Fruit fly (Drosophila melanogaster) whole organism, embryonic: ENCODE data around the gene CG4278.

Experiments
- BtbVII ChIP-seq: fragments of 200-800 bp; sonication (Bioruptor generic); optimal IDR thresholded peaks from 3 replicates; lab custom pipeline; 2017; ENCODE audit warnings: missing biosample characterization, mild to moderate bottlenecking, missing genetic modification characterization
- CG12071 ChIP-seq: fragments of 200-800 bp; sonication (Bioruptor generic); optimal IDR thresholded peaks from 3 replicates; lab custom pipeline; 2018; ENCODE audit warnings: missing biosample characterization, mild to moderate bottlenecking, missing genetic modification characterization
- CG15011 ChIP-seq: fragments of 200-800 bp; sonication (Bioruptor generic); optimal IDR thresholded peaks from 3 replicates; lab custom pipeline; 2018; ENCODE audit warnings: missing biosample characterization, mild to moderate bottlenecking, missing genetic modification characterization
- CG1603 ChIP-seq: fragments of 200-800 bp; sonication (Bioruptor generic); optimal IDR thresholded peaks from 2 replicates; lab custom pipeline; 2019; ENCODE audit warnings: missing biosample characterization, mild to moderate bottlenecking, missing genetic modification characterization, moderate library complexity
- CG17568 ChIP-seq: fragments of 200-800 bp; sonication (Bioruptor generic); optimal IDR thresholded peaks from 2 replicates; lab custom pipeline; 2018; ENCODE audit warnings: missing biosample characterization, mild to moderate bottlenecking, missing genetic modification characterization, moderate library complexity
- CG1832 ChIP-seq: fragments of 200-800 bp; sonication (Bioruptor generic); optimal IDR thresholded peaks from 2 replicates; lab custom pipeline; 2017; ENCODE audit warnings: missing biosample characterization, mild to moderate bottlenecking, missing genetic modification characterization, inconsistent platforms
- CG18476 ChIP-seq: fragments of 200-800 bp; sonication (Bioruptor generic); optimal IDR thresholded peaks from 2 replicates; lab custom pipeline; 2016; ENCODE audit warnings: missing biosample characterization, mild to moderate bottlenecking, missing genetic modification characterization
- CG3163 ChIP-seq: fragments of 200-800 bp; sonication (Bioruptor generic); optimal IDR thresholded peaks from 3 replicates; lab custom pipeline; 2016; ENCODE audit warnings: missing biosample characterization, missing genetic modification characterization
- CG3726 ChIP-seq: fragments of 200-800 bp; sonication (Bioruptor generic); IDR thresholded peaks from 3 replicates; pipeline ENCODE4, ENCODE4 v1.3.6; 2022; ENCODE audit warnings: missing biosample characterization, missing genetic modification characterization
- CG7963 ChIP-seq: fragments of 200-800 bp; sonication (Bioruptor generic); IDR thresholded peaks from 3 replicates; pipeline ENCODE4 v1.3.6; 2022; ENCODE audit warnings: missing biosample characterization, missing genetic modification characterization; ENCODE audit not compliant: partially characterized antibody
- CG8924 ChIP-seq: fragments of 200-800 bp; optimal IDR thresholded peaks from 3 replicates; lab custom pipeline; 2019; ENCODE audit warnings: missing biosample characterization, mild to moderate bottlenecking, missing genetic modification characterization, moderate library complexity
- CG9876 ChIP-seq: fragments of 200-800 bp; sonication (Bioruptor generic); optimal IDR thresholded peaks from 2 replicates; lab custom pipeline; 2016; ENCODE audit warnings: missing biosample characterization, missing genetic modification characterization
- CrebB ChIP-seq: fragments of 200-800 bp; sonication (Bioruptor generic); optimal IDR thresholded peaks from 3 replicates; lab custom pipeline; 2018; ENCODE audit warnings: missing biosample characterization, mild to moderate bottlenecking, missing genetic modification characterization
- Ets65A ChIP-seq: fragments of 200-800 bp; sonication (Bioruptor generic); peaks from one replicate; lab custom pipeline; 2016; ENCODE audit warnings: missing biosample characterization, missing genetic modification characterization
- Fer3 ChIP-seq: fragments of 200-800 bp; sonication (Bioruptor generic); optimal IDR thresholded peaks from 2 replicates; lab custom pipeline; 2018; ENCODE audit warnings: missing biosample characterization, mild to moderate bottlenecking, missing genetic modification characterization, moderate library complexity
- Hr51 ChIP-seq, 2 experiments: fragments of 200-800 bp; sonication (Bioruptor generic); optimal IDR thresholded peaks; 2 replicates in 1 of 2; 3 replicates in 1 of 2; lab custom pipeline; 2016 to 2018; ENCODE audit warnings: missing biosample characterization in 2 of 2, missing genetic modification characterization in 2 of 2, mild to moderate bottlenecking in 1 of 2, moderate library complexity in 1 of 2
- Lim3 ChIP-seq: fragments of 200-800 bp; sonication (Bioruptor generic); IDR thresholded peaks from 2 replicates; pipeline ENCODE4 v1.3.6; 2022; ENCODE audit warnings: missing biosample characterization, missing genetic modification characterization
- Lpt ChIP-seq: fragments of >200 bp; optimal IDR thresholded peaks from 2 replicates; lab custom pipeline; 2018; ENCODE audit warnings: missing biosample characterization, missing genetic modification characterization
- Stat92E ChIP-seq, 3 experiments: fragments of >200 bp in 2 of 3; fragments of 200-800 bp in 1 of 3; sonication (Bioruptor generic) in 1 of 3; optimal IDR thresholded peaks; 2 replicates each; lab custom pipeline; 2017 to 2019; ENCODE audit warnings: missing biosample characterization in 3 of 3, missing genetic modification characterization in 3 of 3, mild to moderate bottlenecking in 1 of 3, moderate library complexity in 1 of 3
- Xbp1 ChIP-seq: fragments of 200-800 bp; sonication (Bioruptor generic); optimal IDR thresholded peaks from 3 replicates; lab custom pipeline; 2016; ENCODE audit warnings: missing biosample characterization, mild to moderate bottlenecking, missing genetic modification characterization
- aop ChIP-seq: fragments of 200-800 bp; sonication (Bioruptor generic); IDR thresholded peaks from 2 replicates; pipeline ENCODE4 v1.3.6; 2022; ENCODE audit warnings: missing biosample characterization, missing genetic modification characterization
- az2 ChIP-seq: fragments of 200-800 bp; sonication (Bioruptor generic); optimal IDR thresholded peaks from 3 replicates; lab custom pipeline; 2016; ENCODE audit warnings: missing biosample characterization, missing genetic modification characterization
- caup ChIP-seq: fragments of 200-800 bp; sonication (Bioruptor generic); optimal IDR thresholded peaks from 3 replicates; lab custom pipeline; 2017; ENCODE audit warnings: missing biosample characterization, mild to moderate bottlenecking, missing genetic modification characterization, moderate library complexity; ENCODE audit not compliant: severe bottlenecking
- dati ChIP-seq: fragments of 200-800 bp; sonication (Bioruptor generic); IDR thresholded peaks from 2 replicates; pipeline ENCODE4 v1.3.6; 2022; ENCODE audit warnings: missing biosample characterization, missing genetic modification characterization
- esg ChIP-seq: fragments of 200-800 bp; sonication (Bioruptor generic); conservative IDR thresholded peaks from 2 replicates; pipeline ENCODE4 v1.3.6; 2022; ENCODE audit warnings: missing biosample characterization, missing genetic modification characterization
- fru ChIP-seq: fragments of >200 bp; optimal IDR thresholded peaks from 2 replicates; lab custom pipeline; 2017
- gem ChIP-seq: fragments of 200-800 bp; sonication (Bioruptor generic); optimal IDR thresholded peaks from 2 replicates; lab custom pipeline; 2019; ENCODE audit warnings: missing biosample characterization, mild to moderate bottlenecking, missing genetic modification characterization, moderate library complexity
- hkb ChIP-seq, 2 experiments: fragments of 200-800 bp in 1 of 2; fragments of >200 bp in 1 of 2; sonication (Bioruptor generic) in 1 of 2; IDR thresholded peaks in 1 of 2; optimal IDR thresholded peaks in 1 of 2; 2 replicates each; pipeline versions ENCODE4 v1.3.6 to Lab custom; 2017 to 2022; ENCODE audit warnings: missing biosample characterization in 1 of 2, missing genetic modification characterization in 1 of 2
- maf-S ChIP-seq: fragments of 200-800 bp; sonication (Bioruptor generic); optimal IDR thresholded peaks from 2 replicates; lab custom pipeline; 2016; ENCODE audit warnings: missing biosample characterization, missing genetic modification characterization
- pfk ChIP-seq: fragments of 200-800 bp; sonication (Bioruptor generic); optimal IDR thresholded peaks from 2 replicates; lab custom pipeline; 2018; ENCODE audit warnings: missing biosample characterization, mild to moderate bottlenecking, missing genetic modification characterization, moderate library complexity
- row ChIP-seq: fragments of 200-800 bp; sonication (Bioruptor generic); IDR thresholded peaks from 3 replicates; pipeline ENCODE4 v1.3.6; 2022; ENCODE audit warnings: missing biosample characterization, missing genetic modification characterization
- run ChIP-seq: fragments of 200-800 bp; sonication (Bioruptor generic); optimal IDR thresholded peaks from 3 replicates; lab custom pipeline; 2018; ENCODE audit warnings: missing biosample characterization, mild to moderate bottlenecking, missing genetic modification characterization
- twi ChIP-seq: fragments of 200-800 bp; optimal IDR thresholded peaks from 2 replicates; lab custom pipeline; 2019; ENCODE audit warnings: missing biosample characterization, mild to moderate bottlenecking, missing genetic modification characterization, moderate library complexity
- wek ChIP-seq: fragments of 200-800 bp; sonication (Bioruptor generic); optimal IDR thresholded peaks from 3 replicates; lab custom pipeline; 2018; ENCODE audit warnings: missing biosample characterization, mild to moderate bottlenecking, missing genetic modification characterization, moderate library complexity
- yki ChIP-seq: fragments of >200 bp; optimal IDR thresholded peaks from 3 replicates; lab custom pipeline; 2018
- zen ChIP-seq: fragments of 200-800 bp; sonication (Bioruptor generic); optimal IDR thresholded peaks from 3 replicates; lab custom pipeline; 2018; ENCODE audit warnings: missing biosample characterization, mild to moderate bottlenecking, missing genetic modification characterization, moderate library complexity
- zen2 ChIP-seq: fragments of 200-800 bp; sonication (Bioruptor generic); IDR thresholded peaks from 3 replicates; pipeline ENCODE4 v1.3.6; 2022; ENCODE audit warnings: missing biosample characterization, missing genetic modification characterization; ENCODE audit not compliant: partially characterized antibody

The CG4278 gene

DNA sequence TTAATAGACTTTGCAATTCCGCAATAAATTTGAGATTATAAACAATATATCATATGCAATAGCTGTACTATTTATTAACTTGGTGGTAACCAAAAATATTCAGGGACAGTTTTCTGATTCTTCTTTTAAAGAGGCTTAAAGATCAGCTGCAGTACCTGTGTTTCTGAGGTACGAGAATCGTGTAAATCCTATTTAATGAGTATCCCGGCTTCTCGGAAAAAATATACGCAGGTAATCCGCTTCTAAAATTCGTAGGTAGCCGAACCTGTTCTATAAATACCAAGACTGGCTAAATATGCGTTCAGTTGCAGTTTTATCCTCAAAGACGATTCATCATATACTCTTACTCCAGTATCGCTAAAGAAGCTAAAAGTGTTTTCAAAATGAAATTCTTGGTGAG, 2.8 kb downstream of the CG4278 start, which contains the start of gene CG4440:
TSS of gene CG4440 (plus strand) at position 301 of the 400 bp plus-strand sequence.
- TF ChIP-seq fru (lab: Kevin White, UChicago) (no peak), zen (tag; lab: Kevin White, UChicago) (peak; percentile 78), twi (tag; lab: Kevin White, UChicago) (no peak), CrebB (tag; lab: Kevin White, UChicago) (no peak), CG3163 (GFP tag; lab: Kevin White, UChicago) (no peak), row (GFP tag; lab: Robert Waterston, UW) (no peak), run (no peak), Fer3 (tag; lab: Kevin White, UChicago) (no peak), CG7963 (GFP tag; lab: Robert Waterston, UW) (no peak), CG18476 (GFP tag; lab: Kevin White, UChicago) (no peak), maf-S (no peak), CG8924 (tag; lab: Kevin White, UChicago) (no peak), Stat92E (GFP tag; optimal IDR thresholded peaks at IDR 0.05; lab: Kevin White, UChicago) (peak in 1 of 3 experiments; percentile 50)

DNA sequence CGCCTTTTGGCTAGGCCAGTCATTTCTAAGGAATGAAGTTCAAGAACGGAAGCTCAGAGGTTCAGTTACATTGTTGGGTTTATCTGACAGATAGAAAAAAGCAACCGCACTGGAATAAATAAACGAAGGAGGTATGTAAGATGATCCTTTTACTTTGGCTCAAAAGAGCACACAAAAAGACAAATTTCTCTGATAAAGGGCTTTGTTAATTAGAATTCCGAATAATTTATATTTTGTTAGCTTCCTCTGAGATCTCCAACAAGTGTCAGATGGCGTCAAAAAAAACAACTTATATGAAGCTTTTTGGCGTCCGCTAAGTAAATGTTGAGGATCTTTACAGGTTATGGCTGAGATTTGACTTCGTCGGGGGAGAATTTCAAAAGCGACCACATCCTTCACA, 10.9 kb downstream of the CG4278 start, which contains the start of gene CG31817:
TSS of gene CG31817 (minus strand) at position 101 of the 400 bp plus-strand sequence.
- TF ChIP-seq Hr51 (GFP tag; optimal IDR thresholded peaks at IDR 0.05; lab: Kevin White, UChicago) (no peak), BtbVII (GFP tag; lab: Kevin White, UChicago) (no peak), Lim3 (GFP tag; lab: Robert Waterston, UW) (no peak), CG17568 (no peak), CG1603 (no peak), Xbp1 (GFP tag; lab: Kevin White, UChicago) (no peak), zen2 (GFP tag; lab: Robert Waterston, UW) (no peak), Lpt (GFP tag; lab: Kevin White, UChicago) (no peak), gem (tag; lab: Kevin White, UChicago) (no peak)

DNA sequence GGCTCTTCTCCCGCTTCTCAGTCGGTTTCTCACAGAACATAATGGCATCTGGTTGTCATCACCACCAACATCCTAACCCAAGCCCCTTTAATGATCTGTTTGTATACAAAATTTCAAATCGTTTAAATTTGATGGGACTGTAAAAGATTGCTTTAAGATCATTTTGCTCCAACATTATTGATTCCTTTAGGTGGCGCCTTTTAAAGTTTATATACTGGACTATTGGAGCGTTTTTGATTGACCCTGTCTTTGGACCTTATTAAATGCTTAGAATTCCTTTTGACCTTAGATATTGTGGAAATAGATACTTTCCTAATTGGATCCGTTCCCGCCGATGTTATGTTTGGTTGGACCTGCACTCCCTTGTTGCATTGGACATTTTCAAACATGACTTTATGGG, 13.4 kb downstream of the CG4278 start, which contains the start of gene CG42266:
TSS of gene CG42266 (minus strand) at position 101 of the 400 bp plus-strand sequence.
- TF ChIP-seq CG3726 (GFP tag; lab: Robert Waterston, UW) (no peak), Ets65A (peak; percentile 20)

DNA sequence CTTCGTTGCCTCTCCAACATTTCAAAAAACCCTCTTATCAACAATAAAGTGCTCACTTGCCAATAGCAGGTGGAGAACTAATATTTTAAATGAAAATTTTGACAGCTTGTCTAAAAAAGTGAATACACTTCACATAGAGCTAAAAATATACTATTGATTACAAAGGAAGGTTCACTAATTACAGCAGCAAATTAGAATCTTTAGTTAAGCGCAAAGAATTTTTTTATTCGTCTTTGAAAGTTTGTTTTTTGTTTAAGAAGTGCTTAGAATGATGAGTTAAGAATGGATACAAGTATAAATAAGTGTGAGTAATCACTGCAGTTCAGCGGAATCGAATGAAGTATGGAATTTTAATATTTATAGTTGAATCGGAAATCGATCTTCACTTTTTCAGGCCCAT, 15.4 kb downstream of the CG4278 start, which contains the start of gene CG44405:
TSS of gene CG44405 (minus strand) at position 101 of the 400 bp plus-strand sequence.
- no peak for TF ChIP-seq CG1603
- TF ChIP-seq pfk (GFP tag; lab: Kevin White, UChicago): no peak
- no peak for TF ChIP-seq esg (GFP tag; lab: Robert Waterston, UW)
- no peak for TF ChIP-seq CG12071
- no peak for TF ChIP-seq aop (GFP tag; lab: Robert Waterston, UW)
- TF ChIP-seq hkb (optimal IDR thresholded peaks at IDR 0.05; lab: Kevin White, UChicago): no peak
- TF ChIP-seq hkb (GFP tag; IDR thresholded peaks at IDR 0.05; lab: Robert Waterston, UW): no peak
- TF ChIP-seq dati (GFP tag; lab: Robert Waterston, UW): no peak
- TF ChIP-seq CG9876 (GFP tag; lab: Kevin White, UChicago): no peak
- no peak for TF ChIP-seq caup (GFP tag; lab: Kevin White, UChicago)
- TF ChIP-seq CG1832 (GFP tag; lab: Kevin White, UChicago): no peak
- TF ChIP-seq yki (lab: Kevin White, UChicago): no peak
- TF ChIP-seq az2 (GFP tag; lab: Kevin White, UChicago): no peak
- no peak for TF ChIP-seq CG15011 (GFP tag; lab: Kevin White, UChicago)
- TF ChIP-seq wek (GFP tag; lab: Kevin White, UChicago): no peak
- no peak for TF ChIP-seq BtbVII (GFP tag; lab: Kevin White, UChicago)
